Worm (Caenorhabditis elegans): Measurements from ENCODE around the gene C16D9.3.

- TF ChIP-seq nhr-28 (tag; optimal IDR thresholded peaks at IDR 0.05) (no peak), ztf-11 (tag; optimal IDR thresholded peaks at IDR 0.05) (no peak), pha-4 (tag; optimal IDR thresholded peaks at IDR 0.05) (no peak), unc-62 (GFP tag; optimal IDR thresholded peaks at IDR 0.05) (no peak), nhr-12 (tag; optimal IDR thresholded peaks at IDR 0.05) (no peak), elt-3 (tag; optimal IDR thresholded peaks at IDR 0.05) (no peak), elt-1 (tag; optimal IDR thresholded peaks at IDR 0.05; ENCODE audit: borderline replicate concordance, insufficient read depth) (no peak), bed-3 (GFP tag; optimal IDR thresholded peaks at IDR 0.05) (no peak), zip-8 (tag; optimal IDR thresholded peaks at IDR 0.05) (no peak), blmp-1 (tag; optimal IDR thresholded peaks at IDR 0.05) (no peak), lsy-2 (tag; optimal IDR thresholded peaks at IDR 0.05) (no peak), tbx-8 (GFP tag; optimal IDR thresholded peaks at IDR 0.05) (no peak)
These were observed 26.4 kb upstream of the C16D9.3 start, which contains the start of gene F21F8.5 for ce11 chrV:8266232-8266631.

Data from whole organism, mixed stage, embryonic.